Worm (Caenorhabditis elegans): ENCODE data around the gene fat-2.

Gene fat-2

ce11 chrIV:13313156-13313555 lies 10.5 kb upstream of the fat-2 start (continued):
- TF ChIP-seq dve-1 (tag; optimal IDR thresholded peaks at IDR 0.05; ENCODE audit: insufficient read depth) (peak; percentile 0), lin-13 (GFP tag; optimal IDR thresholded peaks at IDR 0.05) (peak; percentile 4), F26F4.8 (GFP tag; conservative IDR thresholded peaks at IDR 0.05) (no peak), arid-1 (GFP tag; conservative IDR thresholded peaks at IDR 0.05) (no peak), mxl-3 (GFP tag; optimal IDR thresholded peaks at IDR 0.05) (no peak), mdt-29 (GFP tag; IDR thresholded peaks at IDR 0.05) (no peak), F49E8.2 (tag; optimal IDR thresholded peaks at IDR 0.05; ENCODE audit: borderline replicate concordance) (no peak), daf-12 (tag; optimal IDR thresholded peaks at IDR 0.05) (no peak), F44E2.7 (GFP tag; IDR thresholded peaks at IDR 0.05) (no peak), ztf-7 (tag; optimal IDR thresholded peaks at IDR 0.05) (no peak), jun-1 (tag; optimal IDR thresholded peaks at IDR 0.05) (no peak), daf-8 (GFP tag; IDR thresholded peaks at IDR 0.05) (no peak), hlh-11 (tag; optimal IDR thresholded peaks at IDR 0.05) (peak; percentile 57), lsy-2 (tag; optimal IDR thresholded peaks at IDR 0.05) (peak in 1 of 2 experiments; percentile 5), ceh-44 (GFP tag; IDR thresholded peaks at IDR 0.05) (no peak), saeg-2 (GFP tag; IDR thresholded peaks at IDR 0.05) (no peak), nhr-10 (tag; optimal IDR thresholded peaks at IDR 0.05) (no peak), unc-62 (GFP tag; optimal IDR thresholded peaks at IDR 0.05 in 1 of 2) (peak in 1 of 2 experiments; percentile 82), unc-62 (tag; optimal IDR thresholded peaks at IDR 0.05) (no peak), ceh-32 (tag; optimal IDR thresholded peaks at IDR 0.05; ENCODE audit: poor library complexity) (no peak), nhr-41 (GFP tag; IDR thresholded peaks at IDR 0.05) (no peak), madf-9 (GFP tag; conservative IDR thresholded peaks at IDR 0.05) (no peak), zip-11 (GFP tag; IDR thresholded peaks at IDR 0.05) (no peak), ztf-11 (tag; optimal IDR thresholded peaks at IDR 0.05) (no peak), mep-1 (tag; optimal IDR thresholded peaks at IDR 0.05) (peak; percentile 27), dmd-9 (GFP tag; IDR thresholded peaks at IDR 0.05) (no peak), aha-1 (tag) (no peak), F37D6.2 (tag; optimal IDR thresholded peaks at IDR 0.05) (no peak), gei-8 (GFP tag; optimal IDR thresholded peaks at IDR 0.05) (no peak)

DNA sequence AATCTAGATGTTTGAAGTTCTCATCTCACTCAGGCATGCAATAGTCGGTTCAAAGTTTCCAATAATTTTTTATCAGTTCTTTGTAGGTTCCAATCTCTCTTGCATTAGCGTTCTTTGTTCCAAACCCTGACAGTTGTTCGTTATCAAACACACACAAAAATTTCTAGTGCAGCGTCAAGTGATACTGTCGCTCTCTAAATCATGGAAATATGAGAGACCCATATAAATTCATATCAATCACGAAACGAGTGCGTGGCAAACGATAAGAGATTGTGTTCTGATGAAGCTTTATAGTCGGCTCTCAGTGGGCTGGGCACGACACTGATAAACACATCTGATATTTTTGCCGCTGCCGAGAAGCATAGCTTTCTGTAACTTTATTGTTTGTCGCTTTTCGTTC lies 9.5 kb upstream of the fat-2 start:
- TF ChIP-seq F10B5.3 (tag; optimal IDR thresholded peaks at IDR 0.05) (no peak), fkh-10 (GFP tag; optimal IDR thresholded peaks at IDR 0.05) (no peak), ces-1 (GFP tag; optimal IDR thresholded peaks at IDR 0.05) (no peak), hif-1 (tag; optimal IDR thresholded peaks at IDR 0.05) (no peak), ceh-20 (GFP tag; IDR thresholded peaks at IDR 0.05) (peak; percentile 85), zip-11 (GFP tag; IDR thresholded peaks at IDR 0.05) (no peak), daf-19 (GFP tag; conservative IDR thresholded peaks at IDR 0.05) (no peak), jun-1 (tag; optimal IDR thresholded peaks at IDR 0.05) (no peak), attf-4 (tag; optimal IDR thresholded peaks at IDR 0.05) (no peak), ZK546.5 (tag; optimal IDR thresholded peaks at IDR 0.05) (no peak), hmg-1.1 (GFP tag; IDR thresholded peaks at IDR 0.05) (no peak), T26A8.4 (GFP tag; IDR thresholded peaks at IDR 0.05) (no peak), sdz-12 (GFP tag; optimal IDR thresholded peaks at IDR 0.05) (no peak), fos-1 (tag; optimal IDR thresholded peaks at IDR 0.05) (no peak), lsy-2 (tag; optimal IDR thresholded peaks at IDR 0.05) (peak in 1 of 2 experiments; percentile 39), tra-1 (GFP tag; IDR thresholded peaks at IDR 0.05) (peak; percentile 80; the same call in 1 of the 2 replicates), mes-2 (tag; optimal IDR thresholded peaks at IDR 0.05; ENCODE audit: poor library complexity, severe bottlenecking) (peak; percentile 51), lin-1 (GFP tag; IDR thresholded peaks at IDR 0.05) (peak; percentile 41; the same call in 1 of the 2 replicates), Y75B8A.6 (GFP tag; IDR thresholded peaks at IDR 0.05) (0 out of 2 replicates have a peak, but pooled peaks have one; percentile 19), mxl-2 (GFP tag; conservative IDR thresholded peaks at IDR 0.05) (0 out of 2 replicates have a peak, but pooled peaks have one; percentile 32), mxl-3 (GFP tag; optimal IDR thresholded peaks at IDR 0.05) (peak; percentile 40), nhr-77 (tag; optimal IDR thresholded peaks at IDR 0.05) (peak; percentile 49), F44E2.7 (GFP tag; IDR thresholded peaks at IDR 0.05) (no peak), vab-7 (GFP tag; IDR thresholded peaks at IDR 0.05) (no peak), skn-1 (tag; optimal IDR thresholded peaks at IDR 0.05) (no peak), mdt-29 (GFP tag; IDR thresholded peaks at IDR 0.05) (peak; percentile 45; the same call in 1 of the 2 replicates), nhr-10 (tag; optimal IDR thresholded peaks at IDR 0.05) (peak; percentile 31), mep-1 (tag; optimal IDR thresholded peaks at IDR 0.05) (peak; percentile 65), php-3 (GFP tag; IDR thresholded peaks at IDR 0.05) (peak; percentile 97), ztf-7 (tag; optimal IDR thresholded peaks at IDR 0.05) (no peak)

All from whole organism, L4 larva.